Fruit fly (Drosophila melanogaster) whole organism, wandering third instar larva: ENCODE data around the gene Hsp67Ba.

ENCODE experiments used
- Hr78 ChIP-seq: fragments of >200 bp; optimal IDR thresholded peaks from 2 replicates; lab custom pipeline; 2017; ENCODE audit warnings: missing biosample characterization, missing genetic modification characterization
- Mio ChIP-seq: sonication (Bioruptor generic); optimal IDR thresholded peaks from 2 replicates; lab custom pipeline; 2016; ENCODE audit warnings: missing biosample characterization, missing genetic modification characterization
- br ChIP-seq: fragments of 200-800 bp; sonication (Bioruptor generic); optimal IDR thresholded peaks from 2 replicates; lab custom pipeline; 2016; ENCODE audit warnings: missing biosample characterization, missing genetic modification characterization
- ey ChIP-seq: fragments of 200-800 bp; sonication (Bioruptor generic); optimal IDR thresholded peaks from 2 replicates; lab custom pipeline; 2016; ENCODE audit warnings: missing biosample characterization, missing genetic modification characterization
- foxo ChIP-seq, 2 experiments: fragments of 200-800 bp; sonication (Bioruptor generic); optimal IDR thresholded peaks; 2 replicates in 1 of 2; 3 replicates in 1 of 2; lab custom pipeline; 2016 to 2017; ENCODE audit warnings: missing biosample characterization in 2 of 2, missing genetic modification characterization in 2 of 2
- jim ChIP-seq: fragments of 175-275, 200-325 bp; sonication (Bioruptor generic); optimal IDR thresholded peaks from 2 replicates; lab custom pipeline; 2016; ENCODE audit warnings: missing biosample characterization, mild to moderate bottlenecking, missing genetic modification characterization
- usp ChIP-seq: fragments of >200 bp; optimal IDR thresholded peaks from 2 replicates; lab custom pipeline; 2017; ENCODE audit warnings: missing biosample characterization, missing genetic modification characterization

DNA sequence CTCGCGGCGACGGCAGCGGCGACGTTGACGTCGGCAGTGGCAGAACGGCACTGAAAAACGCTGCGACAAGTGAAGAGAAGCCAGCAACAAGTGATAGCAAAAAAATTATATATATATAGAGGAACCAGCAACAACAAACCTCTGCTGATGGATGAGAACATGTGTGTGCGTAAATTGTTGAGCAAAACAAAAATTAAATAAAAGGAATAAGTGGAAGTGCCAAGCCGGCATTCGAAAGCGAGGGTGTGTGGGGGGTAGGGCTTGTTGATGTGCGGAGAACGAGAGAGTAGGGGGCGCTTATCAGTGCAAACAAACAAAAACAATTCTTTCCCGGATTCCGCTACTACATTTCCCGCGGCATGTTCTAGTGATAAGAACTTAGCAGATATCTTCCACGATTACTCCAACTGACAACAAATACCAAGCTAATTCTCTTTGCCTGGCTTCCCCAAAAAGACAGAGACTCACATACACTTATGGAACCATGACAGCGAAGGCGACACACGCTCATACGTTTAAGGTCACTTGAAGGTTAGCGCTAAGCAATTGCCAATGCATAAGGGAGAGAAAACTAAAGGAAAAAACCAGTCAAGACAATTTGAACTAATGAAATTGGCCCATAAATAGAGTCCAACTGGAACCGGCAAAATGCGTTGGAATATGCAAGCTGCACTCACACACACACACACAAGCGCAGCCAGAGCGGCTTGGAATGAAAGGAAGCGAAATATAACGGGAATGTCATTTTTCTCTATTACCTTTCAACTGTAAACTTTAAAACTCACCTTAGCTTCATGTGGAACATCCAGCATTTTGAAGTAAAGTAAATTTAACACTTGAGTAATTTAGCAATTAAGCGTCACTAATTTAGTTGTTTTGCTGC lies 21.3 kb downstream of the Hsp67Ba start:
- TF ChIP-seq foxo (GFP tag; optimal IDR thresholded peaks at IDR 0.05; lab: Kevin White, UChicago) (no peak), ey (GFP tag; lab: Kevin White, UChicago) (no peak), usp (no peak), Hr78 (GFP tag; lab: Kevin White, UChicago) (no peak), br (no peak), Mio (GFP tag; lab: Kevin White, UChicago) (no peak), jim (no peak)
